Worm (Caenorhabditis elegans) whole organism, early embryonic: Measurements from ENCODE around the gene cest-6.

Experiments
- F13C5.2 ChIP-seq: sonication (generic microtip); optimal IDR thresholded peaks from 2 replicates; lab custom pipeline; 2017; ENCODE audit warnings: mild to moderate bottlenecking, missing genetic modification characterization, inconsistent platforms, missing compliant biosample characterization
- ama-1 ChIP-seq: fragments of 150-350 bp; optimal IDR thresholded peaks from 2 replicates; lab custom pipeline; 2014
- ets-7 ChIP-seq: sonication (generic microtip); optimal IDR thresholded peaks from 2 replicates; lab custom pipeline; 2016; ENCODE audit warnings: missing genotype, missing genetic modification characterization, missing compliant biosample characterization
- hmg-4 ChIP-seq: fragments of 200-800 bp; sonication (Bioruptor generic); optimal IDR thresholded peaks from 2 replicates; lab custom pipeline; 2018; ENCODE audit warnings: mild to moderate bottlenecking, missing genetic modification characterization, missing compliant biosample characterization
- hnd-1 ChIP-seq: sonication (generic microtip); optimal IDR thresholded peaks from 2 replicates; lab custom pipeline; 2016; ENCODE audit warnings: missing genetic modification characterization, missing compliant biosample characterization
- sea-1 ChIP-seq: fragments of 200-800 bp; sonication (Bioruptor generic); conservative IDR thresholded peaks from 2 replicates; pipeline ENCODE4 v1.3.6; 2022; ENCODE audit warnings: missing genetic modification characterization, missing compliant biosample characterization
- tra-4 ChIP-seq: sonication (generic microtip); optimal IDR thresholded peaks from 2 replicates; lab custom pipeline; 2017; ENCODE audit warnings: missing genetic modification characterization, missing compliant biosample characterization

DNA sequence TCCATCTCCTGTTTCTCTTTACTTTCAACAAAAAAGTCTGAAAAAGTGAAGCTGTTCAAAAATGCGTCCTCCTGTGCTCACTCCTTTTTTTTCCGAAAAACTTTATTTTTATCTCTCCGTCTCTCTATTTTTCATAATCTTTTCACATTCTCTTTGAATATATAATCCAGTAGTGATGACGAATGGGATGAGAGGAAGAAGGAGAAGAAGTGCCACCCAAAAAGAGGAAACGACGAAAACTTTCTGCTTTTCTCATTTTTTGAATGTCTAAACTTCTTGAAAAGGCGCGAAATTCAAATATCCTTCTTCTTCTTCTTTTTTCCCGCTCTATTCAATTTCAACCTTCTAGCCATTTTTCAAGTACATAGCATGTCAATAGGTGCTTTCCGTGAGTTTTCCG, 26.4 kb upstream of the cest-6 start:
- TF ChIP-seq sea-1 (GFP tag; lab: Robert Waterston, UW) (no peak), hmg-4 (GFP tag; lab: Kevin White, UChicago) (no peak), hnd-1 (tag; lab: Kevin White, UChicago) (no peak), F13C5.2 (tag; lab: Kevin White, UChicago) (no peak), ets-7 (tag; lab: Kevin White, UChicago) (no peak), ama-1 (lab: Kevin White, UChicago) (no peak), tra-4 (tag; lab: Kevin White, UChicago) (no peak)
